Worm (Caenorhabditis elegans) whole organism, young adult: Measurements from ENCODE around the gene rgs-1.

Experiments
- B0261.1 ChIP-seq: sonication (generic microtip); optimal IDR thresholded peaks from 2 replicates; lab custom pipeline; 2016; ENCODE audit warnings: mild to moderate bottlenecking, missing genetic modification characterization, moderate library complexity, missing compliant biosample characterization
- F37B4.10 ChIP-seq: fragments of 200-800 bp; sonication (Bioruptor generic); IDR thresholded peaks from 2 replicates; pipeline ENCODE4 v1.3.6; 2022; ENCODE audit warnings: missing genetic modification characterization, missing compliant biosample characterization
- T26A5.8 ChIP-seq: sonication (generic microtip); optimal IDR thresholded peaks from 2 replicates; lab custom pipeline; 2016; ENCODE audit warnings: missing genetic modification characterization, missing compliant biosample characterization
- Y53G8AR.9 ChIP-seq: fragments of 200-800 bp; sonication (Bioruptor generic); conservative IDR thresholded peaks from 2 replicates; pipeline ENCODE4 v1.3.6; 2022; ENCODE audit warnings: missing genetic modification reagents, missing genetic modification characterization, missing compliant biosample characterization
- ama-1 ChIP-seq, 3 experiments: fragments of 150-350 bp in 1 of 3; sonication (generic microtip) in 2 of 3; optimal IDR thresholded peaks; 2 replicates each; lab custom pipeline; 2014 to 2018; ENCODE audit warnings: missing biosample characterization in 2 of 3, missing genetic modification characterization in 2 of 3, missing genetic modification reagents in 2 of 3
- cebp-1 ChIP-seq, 2 experiments: fragments of 200-800 bp in 1 of 2; sonication (Bioruptor generic) in 1 of 2; sonication (generic microtip) in 1 of 2; IDR thresholded peaks in 1 of 2; optimal IDR thresholded peaks in 1 of 2; 2 replicates each; pipeline versions ENCODE4 v1.3.6 to Lab custom; 2017 to 2022; ENCODE audit warnings: missing compliant biosample characterization in 2 of 2, missing genetic modification characterization in 2 of 2, mild to moderate bottlenecking in 1 of 2, missing genetic modification reagents in 1 of 2, moderate library complexity in 1 of 2
- him-1 ChIP-seq: sonication (generic microtip); optimal IDR thresholded peaks from 2 replicates; lab custom pipeline; 2016; ENCODE audit warnings: missing genotype, missing genetic modification reagents, missing genetic modification characterization, missing compliant biosample characterization
- hmg-20 ChIP-seq: fragments of 200-800 bp; sonication (Bioruptor generic); IDR thresholded peaks from 2 replicates; pipeline ENCODE4 v1.3.6; 2022; ENCODE audit warnings: missing genetic modification reagents, missing genetic modification characterization, missing compliant biosample characterization
- let-526 ChIP-seq: fragments of 200-800 bp; sonication (Bioruptor generic); IDR thresholded peaks from 2 replicates; pipeline ENCODE4 v1.3.6; 2022; ENCODE audit warnings: missing genetic modification reagents, missing genetic modification characterization, missing compliant biosample characterization
- snpc-4 ChIP-seq, 5 experiments: fragments of 150-350 bp in 1 of 5; sonication (generic microtip) in 4 of 5; optimal IDR thresholded peaks; 2 replicates each; lab custom pipeline; 2014 to 2018; ENCODE audit warnings: missing genetic modification characterization in 5 of 5, missing biosample characterization in 3 of 5, antibody characterized with exemption in 2 of 5, mild to moderate bottlenecking in 2 of 5, missing compliant biosample characterization in 2 of 5, missing genotype in 2 of 5, moderate library complexity in 2 of 5, missing genetic modification reagents in 1 of 5
- ztf-18 ChIP-seq: sonication (generic microtip); optimal IDR thresholded peaks from 2 replicates; lab custom pipeline; 2016; ENCODE audit warnings: missing genotype, mild to moderate bottlenecking, missing genetic modification characterization, missing compliant biosample characterization

DNA sequence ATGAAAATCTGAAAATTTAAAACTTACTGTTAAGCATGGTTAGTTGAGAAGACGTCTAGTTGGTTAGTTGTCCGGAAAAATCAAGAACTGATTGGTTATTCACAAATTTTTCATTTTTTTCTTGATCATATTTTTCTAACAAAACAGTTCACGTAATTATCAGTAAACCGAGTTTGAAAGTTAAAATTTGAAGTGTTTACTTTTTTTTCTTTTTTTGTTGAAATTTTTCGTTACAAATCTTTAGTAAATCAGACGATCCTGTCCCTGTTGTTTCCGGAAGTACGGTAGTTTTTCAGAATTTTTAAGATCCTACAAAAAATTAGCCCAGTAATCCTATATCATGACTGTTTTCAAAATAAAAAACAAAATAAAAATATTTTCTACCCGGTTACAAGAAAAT, 15.9 kb downstream of the rgs-1 start, which contains the start of gene C05B5.2:
- TF ChIP-seq him-1 (tag; lab: Kevin White, UChicago) = no peak
- TF ChIP-seq ztf-18 (tag; lab: Kevin White, UChicago) = no peak
- TF ChIP-seq snpc-4 (GFP tag; optimal IDR thresholded peaks at IDR 0.05; lab: Kevin White, UChicago) = no peak
- TF ChIP-seq snpc-4 (tag; optimal IDR thresholded peaks at IDR 0.05; lab: Kevin White, UChicago) = no peak
- TF ChIP-seq let-526 (GFP tag; lab: Robert Waterston, UW) = no peak
- TF ChIP-seq ama-1 (optimal IDR thresholded peaks at IDR 0.05; lab: Kevin White, UChicago) = no peak
- no peak for TF ChIP-seq ama-1 (GFP tag; optimal IDR thresholded peaks at IDR 0.05; lab: Kevin White, UChicago)
- no peak for TF ChIP-seq hmg-20 (GFP tag; lab: Robert Waterston, UW)
- TF ChIP-seq F37B4.10 (GFP tag; lab: Robert Waterston, UW) = no peak
- TF ChIP-seq cebp-1 (GFP tag; IDR thresholded peaks at IDR 0.05; lab: Robert Waterston, UW) = no peak
- TF ChIP-seq cebp-1 (tag; optimal IDR thresholded peaks at IDR 0.05; lab: Kevin White, UChicago) = no peak
- TF ChIP-seq B0261.1 (tag; lab: Kevin White, UChicago) = no peak
- no peak for TF ChIP-seq T26A5.8 (tag; lab: Kevin White, UChicago)
- TF ChIP-seq Y53G8AR.9 (GFP tag; lab: Robert Waterston, UW) = no peak
